Worm (Caenorhabditis elegans) whole organism, L3 larva: Measurements from ENCODE around the gene ZK418.5.

Experiments
- ama-1 ChIP-seq: fragments of 150-350 bp; optimal IDR thresholded peaks from 2 replicates; lab custom pipeline; 2018
- ceh-9 ChIP-seq: sonication (generic microtip); optimal IDR thresholded peaks from 2 replicates; lab custom pipeline; 2018; ENCODE audit warnings: missing biosample characterization, missing genetic modification characterization
- jun-1 ChIP-seq: fragments of 150-350 bp; optimal IDR thresholded peaks from 2 replicates; lab custom pipeline; 2014; ENCODE audit warnings: missing biosample characterization, missing genetic modification reagents, missing genetic modification characterization
- mdl-1 ChIP-seq: fragments of 150-350 bp; optimal IDR thresholded peaks from 2 replicates; lab custom pipeline; 2014; ENCODE audit warnings: missing biosample characterization, missing genetic modification characterization
- mml-1 ChIP-seq: fragments of 150-350 bp; sonication (generic microtip); optimal IDR thresholded peaks from 3 replicates; lab custom pipeline; 2014; ENCODE audit warnings: missing biosample characterization, missing genetic modification characterization
- nhr-11 ChIP-seq: fragments of 150-350 bp; optimal IDR thresholded peaks from 2 replicates; lab custom pipeline; 2014; ENCODE audit warnings: missing biosample characterization, missing genetic modification characterization
- nhr-237 ChIP-seq: fragments of 150-350 bp; optimal IDR thresholded peaks from 2 replicates; lab custom pipeline; 2014; ENCODE audit warnings: missing biosample characterization, missing genetic modification characterization
- skn-1 ChIP-seq: fragments of 150-350 bp; optimal IDR thresholded peaks from 2 replicates; lab custom pipeline; 2014; ENCODE audit warnings: missing biosample characterization, missing genetic modification characterization
- snpc-4 ChIP-seq: fragments of 150-350 bp; optimal IDR thresholded peaks from 2 replicates; lab custom pipeline; 2014; ENCODE audit warnings: missing biosample characterization, missing genetic modification characterization
- unc-62 ChIP-seq: fragments of 150-350 bp; sonication (generic microtip); optimal IDR thresholded peaks from 4 replicates; lab custom pipeline; 2014; ENCODE audit warnings: missing biosample characterization, missing genetic modification reagents, missing genetic modification characterization

- no peak for TF ChIP-seq unc-62
- no peak for TF ChIP-seq ceh-9 (tag; lab: Kevin White, UChicago)
- TF ChIP-seq nhr-237 = no peak
- no peak for TF ChIP-seq mml-1 (tag; lab: Kevin White, UChicago)
- no peak for TF ChIP-seq ama-1
- TF ChIP-seq jun-1 (tag; lab: Kevin White, UChicago) = no peak
- peak; percentile 43 for TF ChIP-seq nhr-11
- TF ChIP-seq snpc-4 (tag; lab: Kevin White, UChicago) = no peak
- no peak for TF ChIP-seq skn-1 (tag; lab: Kevin White, UChicago)
- no peak for TF ChIP-seq mdl-1 (tag; lab: Kevin White, UChicago)
Measured at ce11 chrIII:7100001-7100400, 26.4 kb upstream of the ZK418.5 start, which contains the start of gene ZK418.11.
